Worm (Caenorhabditis elegans) whole organism, dauer: ENCODE results near the gene W03B1.3.
"Not testable (repeated sequence)": the region's sequence is repeated elsewhere in the genome, so short reads cannot be mapped to it uniquely, and the experiment has no call there.

Experiments
- unc-62 ChIP-seq: sonication (generic microtip); optimal IDR thresholded peaks from 2 replicates; lab custom pipeline; 2017; ENCODE audit warnings: missing biosample characterization, missing genetic modification reagents, missing genetic modification characterization

The W03B1.3 gene

ce11 chrIV:4336139-4336851 is at the start of gene W03B1.3, which contains the start of gene oac-51:
Gene W03B1.3, minus strand, starts transcription at chrIV:4336239.
Gene oac-51, plus strand, starts transcription at chrIV:4336801.
- TF ChIP-seq unc-62 (GFP tag; lab: Kevin White, UChicago), result no peak

- no peak for TF ChIP-seq unc-62 (GFP tag; lab: Kevin White, UChicago)
Observed at ce11 chrIV:4369116-4369515, 33.1 kb upstream of the W03B1.3 start.

- TF ChIP-seq unc-62 (GFP tag; lab: Kevin White, UChicago), result no peak
Observed at ce11 chrIV:4360497-4360896, 24.5 kb upstream of the W03B1.3 start, which contains the start of gene F55F10.1. Gene F55F10.1, plus strand, starts transcription at chrIV:4360837.

- TF ChIP-seq unc-62 (GFP tag; lab: Kevin White, UChicago), result no peak
Observed at ce11 chrIV:4359653-4360052, 23.6 kb upstream of the W03B1.3 start, which contains the start of gene F55F10.3. Gene F55F10.3, plus strand, starts transcription at chrIV:4359953.

ce11 chrIV:4357296-4357695 is 21.3 kb upstream of the W03B1.3 start, which contains the start of gene sars-2:
Gene sars-2, plus strand, starts transcription at chrIV:4357636.
- no peak for TF ChIP-seq unc-62 (GFP tag; lab: Kevin White, UChicago)

ce11 chrIV:4356879-4357278 is 20.8 kb upstream of the W03B1.3 start, which contains the start of gene W03B1.9:
Gene W03B1.9, minus strand, starts transcription at chrIV:4356979.
- TF ChIP-seq unc-62 (GFP tag; lab: Kevin White, UChicago), result no peak

- not testable (repeated sequence) for TF ChIP-seq unc-62 (GFP tag; lab: Kevin White, UChicago)
Observed at ce11 chrIV:4348146-4348545, 12.1 kb upstream of the W03B1.3 start, which contains the start of gene W03B1.5. Gene W03B1.5, plus strand, starts transcription at chrIV:4348446.

ce11 chrIV:4347578-4348003 is 11.6 kb upstream of the W03B1.3 start:
- TF ChIP-seq unc-62 (GFP tag; lab: Kevin White, UChicago), result no peak

- TF ChIP-seq unc-62 (GFP tag; lab: Kevin White, UChicago), result no peak
Observed at ce11 chrIV:4346512-4346911, 10.5 kb upstream of the W03B1.3 start, which contains the start of gene oac-52. Gene oac-52, minus strand, starts transcription at chrIV:4346612.

ce11 chrIV:4344828-4345227 is 8.8 kb upstream of the W03B1.3 start:
- TF ChIP-seq unc-62 (GFP tag; lab: Kevin White, UChicago), result no peak

- TF ChIP-seq unc-62 (GFP tag; lab: Kevin White, UChicago), result no peak
Observed at ce11 chrIV:4338217-4338616, 2.2 kb upstream of the W03B1.3 start.

- TF ChIP-seq unc-62 (GFP tag; lab: Kevin White, UChicago), result no peak
Observed at ce11 chrIV:4326445-4326844, 9.6 kb downstream of the W03B1.3 start, which contains the start of gene trpl-2. Gene trpl-2, plus strand, starts transcription at chrIV:4326654.

ce11 chrIV:4319473-4319872 is 16.6 kb downstream of the W03B1.3 start:
- no peak for TF ChIP-seq unc-62 (GFP tag; lab: Kevin White, UChicago)

ce11 chrIV:4318056-4318455 is 18.0 kb downstream of the W03B1.3 start:
- no peak for TF ChIP-seq unc-62 (GFP tag; lab: Kevin White, UChicago)

- no peak for TF ChIP-seq unc-62 (GFP tag; lab: Kevin White, UChicago)
Observed at ce11 chrIV:4317638-4318037, 18.4 kb downstream of the W03B1.3 start.

ce11 chrIV:4316813-4317408 is 19.1 kb downstream of the W03B1.3 start, which contains the start of gene Y24D9B.1:
Gene Y24D9B.1, plus strand, starts transcription at chrIV:4317358.
- TF ChIP-seq unc-62 (GFP tag; lab: Kevin White, UChicago), result no peak
